Fruit fly (Drosophila melanogaster) whole organism, embryonic: ENCODE data around the gene Art1.

Experiments used
- CG10543 ChIP-seq: fragments of 200-800 bp; sonication (Bioruptor generic); optimal IDR thresholded peaks from 3 replicates; lab custom pipeline; 2017; ENCODE audit warnings: missing biosample characterization, mild to moderate bottlenecking, missing genetic modification characterization, moderate library complexity
- Doc3 ChIP-seq: fragments of 200-800 bp; sonication (Bioruptor generic); IDR thresholded peaks from 3 replicates; pipeline ENCODE4 v1.3.6; 2022; ENCODE audit warnings: missing biosample characterization, missing genetic modification characterization; ENCODE audit not compliant: partially characterized antibody
- Jarid2 ChIP-seq: fragments of 200-800 bp; sonication (Bioruptor generic); optimal IDR thresholded peaks from 3 replicates; lab custom pipeline; 2017; ENCODE audit warnings: mild to moderate bottlenecking, missing biosample characterization, missing genetic modification reagents, missing genetic modification characterization
- Med ChIP-seq: fragments of 200-800 bp; sonication (Bioruptor generic); peaks from one replicate; lab custom pipeline; 2016; ENCODE audit warnings: missing biosample characterization, missing genetic modification characterization, mild to moderate bottlenecking, inconsistent platforms, moderate library complexity
- az2 ChIP-seq: fragments of 200-800 bp; sonication (Bioruptor generic); optimal IDR thresholded peaks from 3 replicates; lab custom pipeline; 2016; ENCODE audit warnings: missing biosample characterization, missing genetic modification characterization
- bcd ChIP-seq: fragments of 200-800 bp; sonication (Bioruptor generic); optimal IDR thresholded peaks from 2 replicates; lab custom pipeline; 2017; ENCODE audit warnings: missing biosample characterization, mild to moderate bottlenecking, missing genetic modification characterization
- gt ChIP-seq: fragments of 200-800 bp; sonication (Bioruptor generic); IDR thresholded peaks from 2 replicates; pipeline ENCODE4 v1.3.6; 2022; ENCODE audit warnings: missing biosample characterization, missing genetic modification characterization
- lilli ChIP-seq: fragments of 200-800 bp; sonication (Bioruptor generic); optimal IDR thresholded peaks from 3 replicates; lab custom pipeline; 2016; ENCODE audit warnings: missing biosample characterization, missing genetic modification characterization
- lola ChIP-seq, 3 experiments: fragments of >200 bp in 2 of 3; fragments of 200-800 bp in 1 of 3; sonication (Bioruptor generic) in 1 of 3; optimal IDR thresholded peaks; 2 replicates each; lab custom pipeline; 2017 to 2019; ENCODE audit warnings: missing biosample characterization in 3 of 3, missing genetic modification characterization in 3 of 3, mild to moderate bottlenecking in 1 of 3, moderate library complexity in 1 of 3
- mirr ChIP-seq: fragments of 200-800 bp; sonication (Bioruptor generic); optimal IDR thresholded peaks from 3 replicates; lab custom pipeline; 2018; ENCODE audit warnings: missing biosample characterization, mild to moderate bottlenecking, missing genetic modification characterization
- otp ChIP-seq: fragments of 200-800 bp; sonication (Bioruptor generic); IDR thresholded peaks from 3 replicates; pipeline ENCODE4, ENCODE4 v1.3.6; 2022; ENCODE audit warnings: missing biosample characterization, missing genetic modification characterization
- ro ChIP-seq: fragments of 200-800 bp; sonication (Bioruptor generic); IDR thresholded peaks from 2 replicates; pipeline ENCODE4 v1.3.6; 2022; ENCODE audit warnings: missing biosample characterization, missing genetic modification characterization
- sisA ChIP-seq: fragments of 200-800 bp; sonication (Bioruptor generic); IDR thresholded peaks from 2 replicates; pipeline ENCODE4 v1.3.6; 2022; ENCODE audit warnings: missing biosample characterization, missing genetic modification characterization

dm6 chr3R:10759348-10759847 lies 28.6 kb downstream of the Art1 start, which contains the start of gene CG31272:
- TF ChIP-seq gt (no peak), az2 (GFP tag; lab: Kevin White, UChicago) (no peak), bcd (GFP tag; lab: Kevin White, UChicago) (no peak), ro (GFP tag; lab: Robert Waterston, UW) (no peak), Jarid2 (GFP tag; lab: Kevin White, UChicago) (no peak), sisA (GFP tag; lab: Robert Waterston, UW) (no peak), lola (GFP tag; optimal IDR thresholded peaks at IDR 0.05; lab: Kevin White, UChicago) (no peak), CG10543 (GFP tag; lab: Kevin White, UChicago) (no peak), lilli (no peak), Med (GFP tag; lab: Kevin White, UChicago) (peak; percentile 62), Doc3 (GFP tag; lab: Robert Waterston, UW) (no peak), mirr (GFP tag; lab: Kevin White, UChicago) (no peak), otp (GFP tag; lab: Robert Waterston, UW) (no peak)
